Worm (Caenorhabditis elegans) whole organism, L2 larva: ENCODE data around the gene F40G12.4.

Experiments used
- C34F6.9 ChIP-seq: fragments of 150-350 bp; optimal IDR thresholded peaks from 2 replicates; lab custom pipeline; 2014; ENCODE audit warnings: missing biosample characterization, missing genetic modification characterization
- F13H6.1 ChIP-seq: sonication (generic microtip); optimal IDR thresholded peaks from 2 replicates; lab custom pipeline; 2016; ENCODE audit warnings: missing genetic modification characterization, missing compliant biosample characterization
- R02D3.7 ChIP-seq: fragments of 150-350 bp; optimal IDR thresholded peaks from 2 replicates; lab custom pipeline; 2014; ENCODE audit warnings: missing biosample characterization, missing genetic modification characterization
- Y55F3AM.14 ChIP-seq: fragments of 200-800 bp; sonication (Bioruptor generic); optimal IDR thresholded peaks from 2 replicates; lab custom pipeline; 2018; ENCODE audit warnings: mild to moderate bottlenecking, missing genetic modification characterization, missing compliant biosample characterization
- ZK546.5 ChIP-seq: sonication (generic microtip); optimal IDR thresholded peaks from 2 replicates; lab custom pipeline; 2017; ENCODE audit warnings: missing biosample characterization, missing genetic modification characterization
- alr-1 ChIP-seq: fragments of 150-350 bp; optimal IDR thresholded peaks from 2 replicates; lab custom pipeline; 2014; ENCODE audit warnings: missing biosample characterization, missing genetic modification characterization
- aly-2 ChIP-seq: fragments of 150-350 bp; optimal IDR thresholded peaks from 2 replicates; lab custom pipeline; 2014; ENCODE audit warnings: missing biosample characterization, missing genetic modification characterization
- ama-1 ChIP-seq: fragments of 150-350 bp; optimal IDR thresholded peaks from 2 replicates; lab custom pipeline; 2018; ENCODE audit warnings: inconsistent platforms
- blmp-1 ChIP-seq: sonication (generic microtip); optimal IDR thresholded peaks from 2 replicates; lab custom pipeline; 2017; ENCODE audit warnings: missing genetic modification characterization, mild to moderate bottlenecking, missing compliant biosample characterization, antibody characterized with exemption, moderate library complexity; ENCODE audit not compliant: insufficient read depth
- ceh-82 ChIP-seq: fragments of 150-350 bp; optimal IDR thresholded peaks from 2 replicates; lab custom pipeline; 2014; ENCODE audit warnings: missing biosample characterization, missing genetic modification characterization
- crh-2 ChIP-seq: sonication (generic microtip); optimal IDR thresholded peaks from 2 replicates; lab custom pipeline; 2017; ENCODE audit warnings: missing biosample characterization, missing genetic modification characterization
- egl-27 ChIP-seq: sonication (generic microtip); optimal IDR thresholded peaks from 3 replicates; lab custom pipeline; 2017; ENCODE audit warnings: missing biosample characterization, missing genetic modification reagents, missing genetic modification characterization
- elt-1 ChIP-seq: fragments of 150-350 bp; optimal IDR thresholded peaks from 2 replicates; lab custom pipeline; 2014; ENCODE audit warnings: missing biosample characterization, missing genetic modification characterization
- elt-3 ChIP-seq: sonication (generic microtip); optimal IDR thresholded peaks from 2 replicates; lab custom pipeline; 2017; ENCODE audit warnings: missing biosample characterization, missing genetic modification characterization
- fos-1 ChIP-seq: fragments of 150-350 bp; optimal IDR thresholded peaks from 2 replicates; lab custom pipeline; 2014; ENCODE audit warnings: missing biosample characterization, missing genetic modification characterization
- gmeb-1 ChIP-seq: fragments of 150-350 bp; optimal IDR thresholded peaks from 2 replicates; lab custom pipeline; 2014; ENCODE audit warnings: missing biosample characterization, missing genetic modification characterization
- lin-11 ChIP-seq: fragments of 150-350 bp; sonication (generic microtip); optimal IDR thresholded peaks from 2 replicates; lab custom pipeline; 2014; ENCODE audit warnings: missing biosample characterization, missing genetic modification characterization, inconsistent platforms, mixed read lengths
- lin-39 ChIP-seq: fragments of 150-350 bp; optimal IDR thresholded peaks from 2 replicates; lab custom pipeline; 2014; ENCODE audit warnings: missing biosample characterization, missing genetic modification reagents, missing genetic modification characterization
- mab-5 ChIP-seq: fragments of 150-350 bp; optimal IDR thresholded peaks from 2 replicates; lab custom pipeline; 2014; ENCODE audit warnings: missing biosample characterization, missing genetic modification characterization
- mbf-1 ChIP-seq: sonication (generic microtip); optimal IDR thresholded peaks from 2 replicates; lab custom pipeline; 2017; ENCODE audit warnings: missing biosample characterization, missing genetic modification characterization
- mdl-1 ChIP-seq, 2 experiments: fragments of 150-350 bp in 1 of 2; sonication (generic microtip) in 1 of 2; optimal IDR thresholded peaks; 2 replicates each; lab custom pipeline; 2017; ENCODE audit warnings: missing biosample characterization in 2 of 2, missing genetic modification characterization in 2 of 2
- nhr-10 ChIP-seq: sonication (generic microtip); optimal IDR thresholded peaks from 2 replicates; lab custom pipeline; 2017; ENCODE audit warnings: missing biosample characterization, missing genetic modification characterization
- nhr-11 ChIP-seq: fragments of 150-350 bp; optimal IDR thresholded peaks from 2 replicates; lab custom pipeline; 2014; ENCODE audit warnings: missing biosample characterization, missing genetic modification characterization
- nhr-129 ChIP-seq: fragments of 150-350 bp; optimal IDR thresholded peaks from 2 replicates; lab custom pipeline; 2014; ENCODE audit warnings: missing biosample characterization, missing genetic modification characterization
- nhr-21 ChIP-seq: fragments of 150-350 bp; optimal IDR thresholded peaks from 2 replicates; lab custom pipeline; 2014; ENCODE audit warnings: missing biosample characterization, missing genetic modification characterization
- nhr-23 ChIP-seq: fragments of 150-350 bp; optimal IDR thresholded peaks from 2 replicates; lab custom pipeline; 2014; ENCODE audit warnings: missing biosample characterization, missing genetic modification reagents, missing genetic modification characterization
- nhr-237 ChIP-seq: fragments of 150-350 bp; optimal IDR thresholded peaks from 2 replicates; lab custom pipeline; 2014; ENCODE audit warnings: missing biosample characterization, missing genetic modification characterization
- nhr-25 ChIP-seq: fragments of 150-350 bp; sonication (generic microtip); optimal IDR thresholded peaks from 3 replicates; lab custom pipeline; 2014; ENCODE audit warnings: missing biosample characterization, missing genetic modification characterization
- nhr-6 ChIP-seq: fragments of 150-350 bp; optimal IDR thresholded peaks from 2 replicates; lab custom pipeline; 2014; ENCODE audit warnings: missing biosample characterization, missing genetic modification characterization
- nhr-77 ChIP-seq: fragments of 150-350 bp; optimal IDR thresholded peaks from 2 replicates; lab custom pipeline; 2014; ENCODE audit warnings: missing biosample characterization, missing genetic modification characterization
- sem-4 ChIP-seq: fragments of 150-350 bp; optimal IDR thresholded peaks from 2 replicates; lab custom pipeline; 2014; ENCODE audit warnings: missing biosample characterization, missing genetic modification reagents, missing genetic modification characterization
- skn-1 ChIP-seq: sonication (generic microtip); optimal IDR thresholded peaks from 2 replicates; lab custom pipeline; 2017; ENCODE audit warnings: missing biosample characterization, missing genetic modification characterization
- sma-3 ChIP-seq: sonication (generic microtip); optimal IDR thresholded peaks from 2 replicates; lab custom pipeline; 2016; ENCODE audit warnings: missing genetic modification reagents, missing genetic modification characterization, missing compliant biosample characterization
- sma-9 ChIP-seq, 2 experiments: fragments of 150-350 bp in 1 of 2; sonication (generic microtip) in 1 of 2; optimal IDR thresholded peaks; 2 replicates each; lab custom pipeline; 2014 to 2016; ENCODE audit warnings: missing genetic modification characterization in 2 of 2, mild to moderate bottlenecking in 1 of 2, missing biosample characterization in 1 of 2, missing compliant biosample characterization in 1 of 2, missing genetic modification reagents in 1 of 2, moderate library complexity in 1 of 2
- snpc-4 ChIP-seq: fragments of 150-350 bp; optimal IDR thresholded peaks from 2 replicates; lab custom pipeline; 2014; ENCODE audit warnings: missing biosample characterization, missing genetic modification characterization
- unc-39 ChIP-seq: fragments of 150-350 bp; optimal IDR thresholded peaks from 2 replicates; lab custom pipeline; 2014; ENCODE audit warnings: missing biosample characterization, missing genetic modification characterization
- unc-55 ChIP-seq: fragments of 150-350 bp; sonication (generic microtip); optimal IDR thresholded peaks from 3 replicates; lab custom pipeline; 2014; ENCODE audit warnings: missing biosample characterization, missing genetic modification reagents, missing genetic modification characterization
- zag-1 ChIP-seq: fragments of 150-350 bp; optimal IDR thresholded peaks from 2 replicates; lab custom pipeline; 2014; ENCODE audit warnings: missing biosample characterization, missing genetic modification characterization
- ztf-1 ChIP-seq: fragments of 200-800 bp; sonication (Bioruptor generic); conservative IDR thresholded peaks from 2 replicates; pipeline ENCODE4 v1.3.6; 2022; ENCODE audit warnings: missing genetic modification characterization, missing compliant biosample characterization
- ztf-11 ChIP-seq: sonication (generic microtip); optimal IDR thresholded peaks from 2 replicates; lab custom pipeline; 2017; ENCODE audit warnings: missing biosample characterization, missing genetic modification characterization

The F40G12.4 gene

ce11 chrV:14268616-14269015, at the start of gene F40G12.4:
Gene F40G12.4, minus strand, starts transcription at chrV:14268716.
- TF ChIP-seq ama-1 (lab: Kevin White, UChicago) (no peak), unc-39 (tag; lab: Kevin White, UChicago) (no peak), skn-1 (no peak), nhr-237 (tag; lab: Kevin White, UChicago) (no peak), lin-11 (tag; lab: Kevin White, UChicago) (no peak), unc-55 (no peak), C34F6.9 (tag; lab: Kevin White, UChicago) (no peak), fos-1 (tag; lab: Kevin White, UChicago) (no peak), nhr-10 (tag; lab: Kevin White, UChicago) (no peak), nhr-23 (tag; lab: Kevin White, UChicago) (no peak), egl-27 (tag; lab: Kevin White, UChicago) (no peak), lin-39 (no peak), elt-3 (tag; lab: Kevin White, UChicago) (no peak), nhr-21 (tag; lab: Kevin White, UChicago) (no peak), nhr-6 (tag; lab: Kevin White, UChicago) (no peak), mbf-1 (no peak), alr-1 (no peak)
- TF ChIP-seq, all 48 proteins: peak for 0

ce11 chrV:14317621-14318020, 49.1 kb upstream of the F40G12.4 start:
- no peak for TF ChIP-seq snpc-4 (tag; lab: Kevin White, UChicago)
- TF ChIP-seq mdl-1 (tag; optimal IDR thresholded peaks at IDR 0.05; lab: Kevin White, UChicago): no peak
- TF ChIP-seq sma-3 (GFP tag; lab: Kevin White, UChicago): no peak
- no peak for TF ChIP-seq nhr-77 (tag; lab: Kevin White, UChicago)
- TF ChIP-seq nhr-6 (tag; lab: Kevin White, UChicago): no peak
- no peak for TF ChIP-seq sma-9 (GFP tag; optimal IDR thresholded peaks at IDR 0.05; lab: Kevin White, UChicago)
- no peak for TF ChIP-seq sma-9 (tag; optimal IDR thresholded peaks at IDR 0.05; lab: Kevin White, UChicago)

ce11 chrV:14317204-14317603, 48.7 kb upstream of the F40G12.4 start:
- no peak for TF ChIP-seq aly-2 (tag; lab: Kevin White, UChicago)
- no peak for TF ChIP-seq zag-1
- no peak for TF ChIP-seq crh-2
- TF ChIP-seq nhr-11 (tag; lab: Kevin White, UChicago): no peak
- TF ChIP-seq alr-1: no peak
- TF ChIP-seq nhr-10 (tag; lab: Kevin White, UChicago): no peak
- TF ChIP-seq unc-55: peak; percentile 19
- no peak for TF ChIP-seq fos-1 (tag; lab: Kevin White, UChicago)
- no peak for TF ChIP-seq nhr-21 (tag; lab: Kevin White, UChicago)
- no peak for TF ChIP-seq R02D3.7 (tag; lab: Kevin White, UChicago)
- no peak for TF ChIP-seq nhr-25 (tag; lab: Kevin White, UChicago)
- TF ChIP-seq ztf-1 (GFP tag; lab: Robert Waterston, UW): no peak
- no peak for TF ChIP-seq ceh-82 (tag; lab: Kevin White, UChicago)
- no peak for TF ChIP-seq lin-39
- no peak for TF ChIP-seq egl-27 (tag; lab: Kevin White, UChicago)
- peak; percentile 7 for TF ChIP-seq C34F6.9 (tag; lab: Kevin White, UChicago)
- no peak for TF ChIP-seq ZK546.5 (tag; lab: Kevin White, UChicago)
- no peak for TF ChIP-seq gmeb-1 (tag; lab: Kevin White, UChicago)
- no peak for TF ChIP-seq ama-1 (lab: Kevin White, UChicago)
- TF ChIP-seq nhr-129 (tag; lab: Kevin White, UChicago): peak; percentile 40
- TF ChIP-seq unc-39 (tag; lab: Kevin White, UChicago): no peak

DNA sequence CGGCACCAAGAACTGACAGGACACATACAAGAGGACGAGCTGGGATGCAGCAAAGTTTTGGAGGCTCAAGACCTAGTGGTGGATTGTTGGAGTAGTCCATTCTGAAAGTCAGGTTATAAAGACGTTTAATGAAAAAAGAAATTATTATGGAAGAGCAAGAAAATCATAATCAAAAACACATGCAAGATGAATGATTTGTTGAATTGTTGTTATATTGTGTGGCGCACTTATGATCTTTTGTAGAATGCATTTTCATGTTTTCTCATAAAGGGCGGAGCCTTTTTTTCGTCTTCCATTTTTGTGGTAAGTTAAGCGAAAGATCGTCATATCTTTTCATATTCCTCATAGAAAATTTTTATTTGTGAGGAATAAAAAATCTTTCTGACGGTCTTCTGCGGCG, 48.0 kb upstream of the F40G12.4 start, which contains the start of gene F47B8.2:
F47B8.2 (minus strand) TSS at position 101 of the 400 bp plus-strand sequence.
- no peak for TF ChIP-seq nhr-6 (tag; lab: Kevin White, UChicago)
- TF ChIP-seq elt-1 (tag; lab: Kevin White, UChicago): no peak
- TF ChIP-seq mab-5 (tag; lab: Kevin White, UChicago): no peak
- no peak for TF ChIP-seq C34F6.9 (tag; lab: Kevin White, UChicago)
- TF ChIP-seq Y55F3AM.14: no peak
- TF ChIP-seq skn-1: no peak
- TF ChIP-seq nhr-21 (tag; lab: Kevin White, UChicago): no peak
- no peak for TF ChIP-seq sem-4 (tag; lab: Kevin White, UChicago)
- no peak for TF ChIP-seq blmp-1 (tag; lab: Kevin White, UChicago)
- no peak for TF ChIP-seq crh-2
- no peak for TF ChIP-seq snpc-4 (tag; lab: Kevin White, UChicago)
- TF ChIP-seq F13H6.1: no peak
- TF ChIP-seq mbf-1: no peak
- no peak for TF ChIP-seq ztf-11
- no peak for TF ChIP-seq ama-1 (lab: Kevin White, UChicago)
- TF ChIP-seq zag-1: no peak
- TF ChIP-seq ztf-1 (GFP tag; lab: Robert Waterston, UW): no peak
- no peak for TF ChIP-seq nhr-237 (tag; lab: Kevin White, UChicago)
- TF ChIP-seq lin-11 (tag; lab: Kevin White, UChicago): no peak
- no peak for TF ChIP-seq alr-1
